Worm (Caenorhabditis elegans): ENCODE measurements around the gene T15H9.4.

Gene T15H9.4

DNA sequence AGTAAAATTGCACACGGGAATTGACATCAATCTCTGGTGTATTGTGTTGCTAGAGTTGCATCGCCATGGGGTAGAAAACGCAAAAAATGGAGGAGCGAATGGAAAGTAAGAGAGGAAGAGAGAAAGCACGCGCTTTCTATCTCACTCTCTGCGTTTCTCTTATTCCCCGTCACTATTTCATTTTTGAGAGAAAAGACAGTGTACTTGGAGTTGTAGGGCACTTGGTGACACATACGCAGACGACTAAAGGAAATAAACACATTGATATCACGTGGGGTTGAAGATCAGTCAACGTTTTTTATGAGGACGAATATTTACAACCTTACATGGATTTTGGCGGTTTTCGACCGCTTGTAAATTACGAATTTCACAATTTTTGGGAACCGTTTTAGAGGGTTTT is 8.3 kb upstream of the T15H9.4 start (continued):
- TF ChIP-seq nhr-48 (tag; optimal IDR thresholded peaks at IDR 0.05) (peak; percentile 97), dmd-6 (GFP tag; IDR thresholded peaks at IDR 0.05) (peak; percentile 100), ztf-7 (tag; optimal IDR thresholded peaks at IDR 0.05) (peak; percentile 43), nhr-237 (tag; optimal IDR thresholded peaks at IDR 0.05) (no peak), ctbp-1 (GFP tag; IDR thresholded peaks at IDR 0.05) (peak; percentile 61; the same call in 1 of the 2 replicates), tag-97 (GFP tag; IDR thresholded peaks at IDR 0.05) (no peak), pqm-1 (tag; optimal IDR thresholded peaks at IDR 0.05) (peak; percentile 60), sdz-12 (GFP tag; optimal IDR thresholded peaks at IDR 0.05) (no peak), spr-1 (tag; optimal IDR thresholded peaks at IDR 0.05) (peak; percentile 60), php-3 (GFP tag; IDR thresholded peaks at IDR 0.05) (peak; percentile 84)

- no peak for TF ChIP-seq gei-8 (GFP tag; optimal IDR thresholded peaks at IDR 0.05)
- TF ChIP-seq hif-1 (tag; optimal IDR thresholded peaks at IDR 0.05), result peak in 1 of 2 experiments; percentile 15
- no peak for TF ChIP-seq F44E2.7 (GFP tag; IDR thresholded peaks at IDR 0.05)
- TF ChIP-seq nhr-41 (GFP tag; IDR thresholded peaks at IDR 0.05), result no peak
- TF ChIP-seq lin-29 (GFP tag; IDR thresholded peaks at IDR 0.05), result no peak
- no peak for TF ChIP-seq mdt-29 (GFP tag; IDR thresholded peaks at IDR 0.05)
- no peak for TF ChIP-seq D1046.2 (GFP tag; IDR thresholded peaks at IDR 0.05)
- TF ChIP-seq lin-1 (GFP tag; IDR thresholded peaks at IDR 0.05), result peak; percentile 31; the same call in 1 of the 2 replicates
- peak; percentile 30 for TF ChIP-seq mes-2 (tag; optimal IDR thresholded peaks at IDR 0.05; ENCODE audit: poor library complexity, severe bottlenecking)
- TF ChIP-seq set-16 (GFP tag; IDR thresholded peaks at IDR 0.05), result no peak
- no peak for TF ChIP-seq snpc-4 (tag; optimal IDR thresholded peaks at IDR 0.05)
- TF ChIP-seq F26F4.8 (GFP tag; conservative IDR thresholded peaks at IDR 0.05), result no peak
- no peak for TF ChIP-seq snpc-1.2 (GFP tag; IDR thresholded peaks at IDR 0.05)
- no peak for TF ChIP-seq unc-39 (tag; optimal IDR thresholded peaks at IDR 0.05)
- TF ChIP-seq nhr-11 (tag; optimal IDR thresholded peaks at IDR 0.05), result no peak
- no peak for TF ChIP-seq ceh-28 (tag; optimal IDR thresholded peaks at IDR 0.05)
- no peak for TF ChIP-seq saeg-2 (GFP tag; IDR thresholded peaks at IDR 0.05)
- no peak for TF ChIP-seq mxl-2 (GFP tag; conservative IDR thresholded peaks at IDR 0.05)
- peak; percentile 34 for TF ChIP-seq mxl-3 (GFP tag; optimal IDR thresholded peaks at IDR 0.05)
- TF ChIP-seq hlh-11 (tag; optimal IDR thresholded peaks at IDR 0.05), result peak; percentile 47
- TF ChIP-seq T20F7.1 (GFP tag; optimal IDR thresholded peaks at IDR 0.05), result no peak
- peak in 1 of 2 experiments; percentile 69 for TF ChIP-seq unc-62 (GFP tag; optimal IDR thresholded peaks at IDR 0.05 in 1 of 2)
- no peak for TF ChIP-seq unc-62 (tag; optimal IDR thresholded peaks at IDR 0.05)
- TF ChIP-seq ztf-11 (tag; optimal IDR thresholded peaks at IDR 0.05), result no peak
- no peak for TF ChIP-seq daf-16 (GFP tag; optimal IDR thresholded peaks at IDR 0.05)
- TF ChIP-seq daf-16 (tag; optimal IDR thresholded peaks at IDR 0.05), result peak; percentile 61
- TF ChIP-seq F10B5.3 (tag; optimal IDR thresholded peaks at IDR 0.05), result no peak
- TF ChIP-seq lir-3 (tag; optimal IDR thresholded peaks at IDR 0.05), result no peak
- TF ChIP-seq spr-1 (tag; optimal IDR thresholded peaks at IDR 0.05), result no peak
- TF ChIP-seq T26A8.4 (GFP tag; IDR thresholded peaks at IDR 0.05), result no peak
- no peak for TF ChIP-seq nhr-25 (tag; optimal IDR thresholded peaks at IDR 0.05; ENCODE audit: borderline replicate concordance, insufficient read depth)
- TF ChIP-seq lin-15B (tag; optimal IDR thresholded peaks at IDR 0.05), result no peak
- no peak for TF ChIP-seq nhr-102 (tag; optimal IDR thresholded peaks at IDR 0.05)
- no peak for TF ChIP-seq nhr-42 (GFP tag; IDR thresholded peaks at IDR 0.05)
- TF ChIP-seq daf-12 (tag; optimal IDR thresholded peaks at IDR 0.05), result no peak
- no peak for TF ChIP-seq arid-1 (GFP tag; conservative IDR thresholded peaks at IDR 0.05)
- peak; percentile 6 for TF ChIP-seq mep-1 (tag; optimal IDR thresholded peaks at IDR 0.05)
- TF ChIP-seq aha-1 (tag), result peak; percentile 58
- peak; percentile 82 for TF ChIP-seq nhr-28 (tag; optimal IDR thresholded peaks at IDR 0.05)
- 0 out of 2 replicates have a peak, but pooled peaks have one; percentile 28 for TF ChIP-seq tra-1 (GFP tag; IDR thresholded peaks at IDR 0.05)
- TF ChIP-seq mdl-1 (tag; optimal IDR thresholded peaks at IDR 0.05), result peak in 1 of 2 experiments; percentile 41
- TF ChIP-seq dmd-6 (GFP tag; IDR thresholded peaks at IDR 0.05), result peak; percentile 72
- TF ChIP-seq dve-1 (tag; optimal IDR thresholded peaks at IDR 0.05; ENCODE audit: insufficient read depth), result peak; percentile 73
These were observed 7.6 kb upstream of the T15H9.4 start for ce11 chrII:9604063-9604462.

Data from whole organism, L4 larva.